Fruit fly (Drosophila melanogaster): ENCODE measurements around the gene CG42564.

CG42564 gene

dm6 chr3R:6353624-6354352, 20.5 kb upstream of the CG42564 start (continued):
- TF ChIP-seq CG17829 (tag; optimal IDR thresholded peaks at IDR 0.05), result peak; percentile 81
- TF ChIP-seq Hand (GFP tag; optimal IDR thresholded peaks at IDR 0.05), result peak; percentile 66
- TF ChIP-seq E2f1 (GFP tag; IDR thresholded peaks at IDR 0.05), result peak; percentile 58
- no peak for TF ChIP-seq hth (optimal IDR thresholded peaks at IDR 0.05)
- peak; percentile 64 for TF ChIP-seq disco-r (GFP tag; optimal IDR thresholded peaks at IDR 0.05)
- no peak; the same call in 1 of the 3 replicates for TF ChIP-seq CG17361 (GFP tag; IDR thresholded peaks at IDR 0.05)
- TF ChIP-seq CG17359 (tag; optimal IDR thresholded peaks at IDR 0.05), result peak; percentile 80
- no peak for TF ChIP-seq CG1647 (GFP tag; optimal IDR thresholded peaks at IDR 0.05)
- TF ChIP-seq knrl (GFP tag; IDR thresholded peaks at IDR 0.05; ENCODE audit: partially characterized antibody), result no peak
- TF ChIP-seq Myb (GFP tag; optimal IDR thresholded peaks at IDR 0.05), result peak; percentile 35
- TF ChIP-seq grn (GFP tag; optimal IDR thresholded peaks at IDR 0.05), result no peak

DNA sequence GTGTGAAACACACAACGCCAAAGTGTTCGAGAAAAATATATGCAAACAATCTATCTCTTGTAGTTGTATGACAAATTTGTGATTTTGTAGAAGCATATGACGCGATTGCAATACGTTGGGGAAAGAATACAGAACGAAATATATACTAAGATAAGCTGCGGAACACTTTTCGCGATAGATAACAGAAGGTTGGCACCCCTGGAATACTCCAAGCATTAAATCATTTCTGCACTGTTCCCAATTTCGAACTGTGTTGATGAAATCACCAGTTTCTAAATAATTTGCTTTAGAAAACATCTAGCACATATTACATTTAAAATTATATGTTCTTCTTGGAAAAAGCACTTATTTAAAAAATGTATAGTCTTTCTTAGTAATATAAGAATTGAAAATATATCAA, 19.9 kb upstream of the CG42564 start:
- TF ChIP-seq CG11247 (GFP tag; IDR thresholded peaks at IDR 0.05) (no peak), disco-r (GFP tag; optimal IDR thresholded peaks at IDR 0.05) (no peak), ara (GFP tag; IDR thresholded peaks at IDR 0.05) (no peak), CG16815 (GFP tag; optimal IDR thresholded peaks at IDR 0.05) (no peak), sr (GFP tag; IDR thresholded peaks at IDR 0.05) (no peak), Fer2 (tag; optimal IDR thresholded peaks at IDR 0.05) (no peak), eyg (GFP tag; optimal IDR thresholded peaks at IDR 0.05) (no peak), CG2199 (GFP tag; IDR thresholded peaks at IDR 0.05) (no peak), CG4707 (GFP tag; optimal IDR thresholded peaks at IDR 0.05) (no peak), sqz (GFP tag; optimal IDR thresholded peaks at IDR 0.05) (no peak)

dm6 chr3R:6368100-6368499, 6.2 kb upstream of the CG42564 start, which contains the start of gene CG42724:
CG42724 (minus strand) TSS chr3R:6368288.
- no peak for TF ChIP-seq Sox102F (GFP tag; optimal IDR thresholded peaks at IDR 0.05)
- no peak for TF ChIP-seq CG10979 (tag; optimal IDR thresholded peaks at IDR 0.05)
- peak; percentile 62; the same call in 2 of the 3 replicates for TF ChIP-seq CG16813 (GFP tag; IDR thresholded peaks at IDR 0.05; ENCODE audit: partially characterized antibody)
- peak; percentile 42 for TF ChIP-seq hkb (optimal IDR thresholded peaks at IDR 0.05)
- TF ChIP-seq hkb (GFP tag; IDR thresholded peaks at IDR 0.05), result no peak
- TF ChIP-seq CG32767 (GFP tag; IDR thresholded peaks at IDR 0.05), result no peak
- peak; percentile 47 for TF ChIP-seq Hr3 (GFP tag; optimal IDR thresholded peaks at IDR 0.05)
- peak; percentile 35 for TF ChIP-seq CG10267 (tag; optimal IDR thresholded peaks at IDR 0.05)
- TF ChIP-seq knrl (GFP tag; IDR thresholded peaks at IDR 0.05; ENCODE audit: partially characterized antibody), result peak; percentile 51; the same call in 2 of the 3 replicates
- TF ChIP-seq pan (optimal IDR thresholded peaks at IDR 0.05), result no peak
- TF ChIP-seq pan (GFP tag; optimal IDR thresholded peaks at IDR 0.05 in 1 of 2, IDR thresholded peaks at IDR 0.05 in 1 of 2), result peak in 1 of 2 experiments; percentile 55
- peak; percentile 80 for TF ChIP-seq gro (GFP tag; optimal IDR thresholded peaks at IDR 0.05)
- TF ChIP-seq CG10209 (GFP tag; optimal IDR thresholded peaks at IDR 0.05), result no peak
- TF ChIP-seq CG14441 (GFP tag; IDR thresholded peaks at IDR 0.05), result peak; percentile 50
- TF ChIP-seq kah (GFP tag; optimal IDR thresholded peaks at IDR 0.05), result no peak
- no peak for TF ChIP-seq CG1832 (GFP tag; optimal IDR thresholded peaks at IDR 0.05)
- peak; percentile 29; the same call in 1 of the 2 replicates for TF ChIP-seq E2f2 (GFP tag; IDR thresholded peaks at IDR 0.05)
- no peak for TF ChIP-seq CG17802 (tag; optimal IDR thresholded peaks at IDR 0.05)
- no peak for TF ChIP-seq CkIIα-i1 (GFP tag; IDR thresholded peaks at IDR 0.05)
- no peak for TF ChIP-seq chm (GFP tag; IDR thresholded peaks at IDR 0.05)
- TF ChIP-seq cad (GFP tag; optimal IDR thresholded peaks at IDR 0.05), result no peak
- no peak for TF ChIP-seq CG12071 (GFP tag; optimal IDR thresholded peaks at IDR 0.05)
- no peak for TF ChIP-seq CG17385 (GFP tag; optimal IDR thresholded peaks at IDR 0.05)
- peak; percentile 54 for TF ChIP-seq CG1602 (GFP tag; optimal IDR thresholded peaks at IDR 0.05)
- TF ChIP-seq vfl (GFP tag; optimal IDR thresholded peaks at IDR 0.05), result peak; percentile 37
- peak; percentile 59 for TF ChIP-seq BEAF-32 (GFP tag; optimal IDR thresholded peaks at IDR 0.05)
- peak; percentile 39; the same call in 2 of the 3 replicates for TF ChIP-seq Aef1 (GFP tag; IDR thresholded peaks at IDR 0.05)
- TF ChIP-seq repo (GFP tag; optimal IDR thresholded peaks at IDR 0.05), result peak; percentile 61
- peak; percentile 49; the same call in 1 of the 3 replicates for TF ChIP-seq otp (GFP tag; IDR thresholded peaks at IDR 0.05)

All from whole organism, embryonic.